Worm (Caenorhabditis elegans) whole organism, young adult: ENCODE measurements around the gene lgc-6.

Source experiments
- B0336.3 ChIP-seq: fragments of 200-800 bp; sonication (Bioruptor generic); IDR thresholded peaks from 2 replicates; pipeline ENCODE4 v1.3.6; 2022; ENCODE audit warnings: missing genetic modification characterization, missing compliant biosample characterization
- F22D6.2 ChIP-seq: sonication (generic microtip); optimal IDR thresholded peaks from 2 replicates; lab custom pipeline; 2016; ENCODE audit warnings: mild to moderate bottlenecking, missing genetic modification characterization, missing compliant biosample characterization
- F33H1.4 ChIP-seq: fragments of 200-800 bp; sonication (Bioruptor generic); IDR thresholded peaks from 2 replicates; pipeline ENCODE4 v1.3.6; 2022; ENCODE audit warnings: missing genetic modification reagents, missing genetic modification characterization, missing compliant biosample characterization
- F37B4.10 ChIP-seq: fragments of 200-800 bp; sonication (Bioruptor generic); IDR thresholded peaks from 2 replicates; pipeline ENCODE4 v1.3.6; 2022; ENCODE audit warnings: missing genetic modification characterization, missing compliant biosample characterization
- F39B2.1 ChIP-seq: fragments of 200-800 bp; sonication (Bioruptor generic); IDR thresholded peaks from 2 replicates; pipeline ENCODE4 v1.3.6; 2022; ENCODE audit warnings: missing genetic modification reagents, missing genetic modification characterization, missing compliant biosample characterization
- F52B5.7 ChIP-seq: sonication (generic microtip); optimal IDR thresholded peaks from 2 replicates; lab custom pipeline; 2016; ENCODE audit warnings: mild to moderate bottlenecking, missing genetic modification characterization, missing compliant biosample characterization
- F57A8.1 ChIP-seq: fragments of 200-800 bp; sonication (Bioruptor generic); optimal IDR thresholded peaks from 2 replicates; lab custom pipeline; 2018; ENCODE audit warnings: mild to moderate bottlenecking, missing genetic modification characterization, moderate library complexity, missing compliant biosample characterization
- K11D2.4 ChIP-seq: fragments of 200-800 bp; sonication (Bioruptor generic); IDR thresholded peaks from 2 replicates; pipeline ENCODE4 v1.3.6; 2022; ENCODE audit warnings: missing genetic modification reagents, missing genetic modification characterization, missing compliant biosample characterization
- Y53F4B.3 ChIP-seq: fragments of 200-800 bp; sonication (Bioruptor generic); IDR thresholded peaks from 2 replicates; pipeline ENCODE4 v1.3.6; 2022; ENCODE audit warnings: missing genetic modification reagents, missing genetic modification characterization, missing compliant biosample characterization
- Y56A3A.18 ChIP-seq: fragments of 200-800 bp; sonication (Bioruptor generic); IDR thresholded peaks from 2 replicates; pipeline ENCODE4 v1.3.6; 2022; ENCODE audit warnings: missing genetic modification reagents, missing genetic modification characterization, missing compliant biosample characterization
- Y67H2A.10 ChIP-seq: fragments of 200-800 bp; sonication (Bioruptor generic); conservative IDR thresholded peaks from 2 replicates; pipeline ENCODE4 v1.3.6; 2022; ENCODE audit warnings: missing genetic modification reagents, missing genetic modification characterization, missing compliant biosample characterization
- akir-1 ChIP-seq: fragments of 200-800 bp; sonication (Bioruptor generic); optimal IDR thresholded peaks from 2 replicates; lab custom pipeline; 2018; ENCODE audit warnings: mild to moderate bottlenecking, missing genetic modification characterization, moderate library complexity, missing compliant biosample characterization
- aptf-2 ChIP-seq: fragments of 200-800 bp; sonication (Bioruptor generic); conservative IDR thresholded peaks from 2 replicates; pipeline ENCODE4 v1.3.6; 2022; ENCODE audit warnings: missing genetic modification reagents, missing genetic modification characterization, missing compliant biosample characterization
- atf-7 ChIP-seq: sonication (generic microtip); optimal IDR thresholded peaks from 2 replicates; lab custom pipeline; 2017; ENCODE audit warnings: mild to moderate bottlenecking, missing genetic modification characterization, missing compliant biosample characterization
- attf-6 ChIP-seq: fragments of 200-800 bp; sonication (Bioruptor generic); IDR thresholded peaks from 2 replicates; pipeline ENCODE4 v1.3.6; 2022; ENCODE audit warnings: missing genetic modification reagents, missing genetic modification characterization, missing compliant biosample characterization
- cebp-1 ChIP-seq, 2 experiments: fragments of 200-800 bp in 1 of 2; sonication (Bioruptor generic) in 1 of 2; sonication (generic microtip) in 1 of 2; IDR thresholded peaks in 1 of 2; optimal IDR thresholded peaks in 1 of 2; 2 replicates each; pipeline versions ENCODE4 v1.3.6 to Lab custom; 2017 to 2022; ENCODE audit warnings: missing compliant biosample characterization in 2 of 2, missing genetic modification characterization in 2 of 2, mild to moderate bottlenecking in 1 of 2, missing genetic modification reagents in 1 of 2, moderate library complexity in 1 of 2
- chd-7 ChIP-seq: sonication (generic microtip); optimal IDR thresholded peaks from 2 replicates; lab custom pipeline; 2016; ENCODE audit warnings: mild to moderate bottlenecking, missing genetic modification characterization, moderate library complexity, missing compliant biosample characterization
- die-1 ChIP-seq: sonication (generic microtip); optimal IDR thresholded peaks from 2 replicates; lab custom pipeline; 2016; ENCODE audit warnings: missing genotype, mild to moderate bottlenecking, missing genetic modification characterization, missing compliant biosample characterization
- dpff-1 ChIP-seq: sonication (generic microtip); optimal IDR thresholded peaks from 2 replicates; lab custom pipeline; 2017; ENCODE audit warnings: mild to moderate bottlenecking, missing genetic modification characterization, missing compliant biosample characterization
- egl-18 ChIP-seq: fragments of 200-800 bp; sonication (Bioruptor generic); IDR thresholded peaks from 2 replicates; pipeline ENCODE4 v1.3.6; 2022; ENCODE audit warnings: missing genetic modification reagents, missing genetic modification characterization, missing compliant biosample characterization
- ets-4 ChIP-seq: fragments of 200-800 bp; sonication (Bioruptor generic); optimal IDR thresholded peaks from 2 replicates; lab custom pipeline; 2018; ENCODE audit warnings: mild to moderate bottlenecking, missing genetic modification characterization, missing compliant biosample characterization
- fkh-3 ChIP-seq: sonication (generic microtip); optimal IDR thresholded peaks from 2 replicates; lab custom pipeline; 2016; ENCODE audit warnings: mild to moderate bottlenecking, missing genetic modification characterization, missing compliant biosample characterization
- hmg-1.2 ChIP-seq: fragments of 200-800 bp; sonication (Bioruptor generic); IDR thresholded peaks from 2 replicates; pipeline ENCODE4 v1.3.6; 2022; ENCODE audit warnings: missing genetic modification reagents, missing genetic modification characterization, missing compliant biosample characterization
- hrde-1 ChIP-seq: sonication (generic microtip); optimal IDR thresholded peaks from 2 replicates; lab custom pipeline; 2016; ENCODE audit warnings: missing genetic modification characterization, mild to moderate bottlenecking, missing compliant biosample characterization, moderate library complexity, missing genotype, missing genetic modification reagents, borderline replicate concordance
- lag-1 ChIP-seq: fragments of 200-800 bp; sonication (Bioruptor generic); IDR thresholded peaks from 2 replicates; pipeline ENCODE4 v1.3.6; 2022; ENCODE audit warnings: missing genetic modification reagents, missing genetic modification characterization, missing compliant biosample characterization
- lin-40 ChIP-seq: sonication (generic microtip); optimal IDR thresholded peaks from 2 replicates; lab custom pipeline; 2016; ENCODE audit warnings: missing genetic modification characterization, mild to moderate bottlenecking, missing compliant biosample characterization, missing genotype, missing genetic modification reagents
- lsl-1 ChIP-seq: fragments of 200-800 bp; sonication (Bioruptor generic); optimal IDR thresholded peaks from 2 replicates; lab custom pipeline; 2018; ENCODE audit warnings: mild to moderate bottlenecking, missing genetic modification characterization, moderate library complexity, missing compliant biosample characterization
- mes-4 ChIP-seq: sonication (generic microtip); optimal IDR thresholded peaks from 2 replicates; lab custom pipeline; 2016; ENCODE audit warnings: missing genotype, missing genetic modification characterization, missing compliant biosample characterization
- mxl-1 ChIP-seq: sonication (generic microtip); optimal IDR thresholded peaks from 2 replicates; lab custom pipeline; 2016; ENCODE audit warnings: missing genetic modification characterization, missing compliant biosample characterization
- nfya-2 ChIP-seq: fragments of 200-800 bp; sonication (Bioruptor generic); IDR thresholded peaks from 2 replicates; pipeline ENCODE4 v1.3.6; 2022; ENCODE audit warnings: missing genetic modification reagents, missing genetic modification characterization, missing compliant biosample characterization
- nhr-120 ChIP-seq: fragments of 200-800 bp; sonication (Bioruptor generic); IDR thresholded peaks from 2 replicates; pipeline ENCODE4 v1.3.6; 2022; ENCODE audit warnings: missing genetic modification characterization, missing compliant biosample characterization
- nhr-90 ChIP-seq: sonication (generic microtip); optimal IDR thresholded peaks from 2 replicates; lab custom pipeline; 2016; ENCODE audit warnings: missing genotype, mild to moderate bottlenecking, missing genetic modification characterization, missing compliant biosample characterization
- pbrm-1 ChIP-seq: fragments of 200-800 bp; sonication (Bioruptor generic); IDR thresholded peaks from 2 replicates; pipeline ENCODE4 v1.3.6; 2022; ENCODE audit warnings: missing genetic modification reagents, missing genetic modification characterization, missing compliant biosample characterization
- pha-4 ChIP-seq: fragments of 150-350 bp; sonication (generic microtip); optimal IDR thresholded peaks from 2 replicates; lab custom pipeline; 2014; ENCODE audit warnings: missing biosample characterization, missing genetic modification reagents, missing genetic modification characterization
- rcor-1 ChIP-seq: fragments of 200-800 bp; sonication (Bioruptor generic); IDR thresholded peaks from 2 replicates; pipeline ENCODE4 v1.3.6; 2022; ENCODE audit warnings: missing genetic modification reagents, missing genetic modification characterization, missing compliant biosample characterization
- repo-1 ChIP-seq: sonication (generic microtip); optimal IDR thresholded peaks from 2 replicates; lab custom pipeline; 2017; ENCODE audit warnings: mild to moderate bottlenecking, missing genetic modification characterization, missing compliant biosample characterization
- snpc-1.3 ChIP-seq: sonication (generic microtip); optimal IDR thresholded peaks from 2 replicates; lab custom pipeline; 2017; ENCODE audit warnings: missing genetic modification characterization, mild to moderate bottlenecking, missing compliant biosample characterization, antibody characterized with exemption, moderate library complexity, missing genotype, missing genetic modification reagents; ENCODE audit not compliant: insufficient read depth
- somi-1 ChIP-seq: fragments of 200-800 bp; sonication (Bioruptor generic); optimal IDR thresholded peaks from 2 replicates; lab custom pipeline; 2018; ENCODE audit warnings: mild to moderate bottlenecking, missing genetic modification characterization, missing compliant biosample characterization
- sptf-2 ChIP-seq: fragments of 200-800 bp; sonication (Bioruptor generic); optimal IDR thresholded peaks from 2 replicates; lab custom pipeline; 2018; ENCODE audit warnings: mild to moderate bottlenecking, missing genetic modification characterization, missing compliant biosample characterization
- tbx-9 ChIP-seq: sonication (generic microtip); optimal IDR thresholded peaks from 2 replicates; lab custom pipeline; 2016; ENCODE audit warnings: borderline replicate concordance, missing genetic modification characterization, inconsistent platforms, missing compliant biosample characterization
- tlf-1 ChIP-seq: fragments of 200-800 bp; sonication (Bioruptor generic); optimal IDR thresholded peaks from 2 replicates; lab custom pipeline; 2018; ENCODE audit warnings: mild to moderate bottlenecking, missing genetic modification characterization, missing compliant biosample characterization
- unc-62 ChIP-seq: fragments of 150-350 bp; optimal IDR thresholded peaks from 2 replicates; lab custom pipeline; 2014; ENCODE audit warnings: missing biosample characterization, missing genetic modification reagents, missing genetic modification characterization
- xnd-1 ChIP-seq: sonication (generic microtip); optimal IDR thresholded peaks from 2 replicates; lab custom pipeline; 2016; ENCODE audit warnings: missing genotype, missing genetic modification reagents, missing genetic modification characterization, missing compliant biosample characterization
- ztf-25 ChIP-seq: fragments of 200-800 bp; sonication (Bioruptor generic); IDR thresholded peaks from 2 replicates; pipeline ENCODE4 v1.3.6; 2022; ENCODE audit warnings: missing genetic modification reagents, missing genetic modification characterization, missing compliant biosample characterization
- ztf-3 ChIP-seq: fragments of 200-800 bp; sonication (Bioruptor generic); optimal IDR thresholded peaks from 2 replicates; lab custom pipeline; 2018; ENCODE audit warnings: mild to moderate bottlenecking, missing genetic modification characterization, missing compliant biosample characterization
- ztf-6 ChIP-seq: fragments of 200-800 bp; sonication (Bioruptor generic); IDR thresholded peaks from 2 replicates; pipeline ENCODE4 v1.3.6; 2022; ENCODE audit warnings: missing genetic modification reagents, missing genetic modification characterization, missing compliant biosample characterization

The lgc-6 gene

ce11 chrIV:8369135-8369534, 29.4 kb downstream of the lgc-6 start, which contains the start of gene D2096.6:
D2096.6 (minus strand) TSS chrIV:8369235.
- TF ChIP-seq K11D2.4 (GFP tag; lab: Robert Waterston, UW) (no peak), F57A8.1 (GFP tag; lab: Kevin White, UChicago) (no peak), B0336.3 (GFP tag; lab: Robert Waterston, UW) (no peak), F37B4.10 (GFP tag; lab: Robert Waterston, UW) (no peak), nhr-90 (no peak), hmg-1.2 (GFP tag; lab: Robert Waterston, UW) (no peak), hrde-1 (tag; lab: Kevin White, UChicago) (no peak), die-1 (tag; lab: Kevin White, UChicago) (no peak), nfya-2 (GFP tag; lab: Robert Waterston, UW) (no peak), tlf-1 (GFP tag; lab: Kevin White, UChicago) (no peak)

DNA sequence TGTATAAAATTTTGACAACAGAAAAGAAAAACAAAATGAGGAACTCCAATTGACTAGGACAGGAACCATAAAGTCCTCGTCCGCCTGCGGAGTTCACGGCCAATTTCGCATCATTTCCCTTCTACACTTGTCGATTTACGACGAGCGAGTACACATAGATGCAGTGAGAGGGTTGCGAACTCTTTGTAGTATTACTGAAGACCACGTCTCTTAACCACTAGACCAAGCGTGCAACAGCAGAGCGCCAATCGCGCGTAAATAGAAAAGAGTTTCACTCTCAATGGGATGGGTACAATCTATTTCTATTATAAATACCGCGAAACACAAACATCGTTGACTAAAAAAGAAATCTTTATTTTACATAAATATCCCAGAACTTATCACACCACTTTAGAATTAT, 35.6 kb downstream of the lgc-6 start:
- TF ChIP-seq F52B5.7 (tag; lab: Kevin White, UChicago): peak; percentile 74
- peak; percentile 73 for TF ChIP-seq repo-1 (tag; lab: Kevin White, UChicago)
- no peak for TF ChIP-seq ets-4 (GFP tag; lab: Kevin White, UChicago)
- no peak for TF ChIP-seq egl-18
- no peak for TF ChIP-seq dpff-1
- TF ChIP-seq Y67H2A.10 (GFP tag; lab: Robert Waterston, UW): 0 out of 2 replicates have a peak, but pooled peaks have one; percentile 43
- TF ChIP-seq pbrm-1 (GFP tag; lab: Robert Waterston, UW): peak; percentile 62; the same call in 1 of the 2 replicates
- TF ChIP-seq F22D6.2: no peak
- peak; percentile 60 for TF ChIP-seq chd-7 (tag; lab: Kevin White, UChicago)
- no peak for TF ChIP-seq fkh-3
- no peak for TF ChIP-seq pha-4 (tag; lab: Kevin White, UChicago)
- no peak for TF ChIP-seq unc-62 (GFP tag; lab: Kevin White, UChicago)
- TF ChIP-seq Y53F4B.3 (GFP tag; lab: Robert Waterston, UW): peak; percentile 20; the same call in 1 of the 2 replicates
- TF ChIP-seq aptf-2: no peak
- peak; percentile 49 for TF ChIP-seq sptf-2 (GFP tag; lab: Kevin White, UChicago)
- 0 out of 2 replicates have a peak, but pooled peaks have one; percentile 35 for TF ChIP-seq Y56A3A.18 (GFP tag; lab: Robert Waterston, UW)
- TF ChIP-seq hmg-1.2 (GFP tag; lab: Robert Waterston, UW): peak; percentile 63
- peak; percentile 64 for TF ChIP-seq lin-40
- no peak for TF ChIP-seq xnd-1 (tag; lab: Kevin White, UChicago)
- peak; percentile 44; the same call in 1 of the 2 replicates for TF ChIP-seq ztf-25
- TF ChIP-seq rcor-1 (GFP tag; lab: Robert Waterston, UW): peak; percentile 71
- TF ChIP-seq tbx-9 (tag; lab: Kevin White, UChicago): no peak
- no peak for TF ChIP-seq F39B2.1
- 0 out of 2 replicates have a peak, but pooled peaks have one; percentile 48 for TF ChIP-seq ztf-6
- TF ChIP-seq akir-1 (GFP tag; lab: Kevin White, UChicago): no peak
- peak; percentile 31 for TF ChIP-seq atf-7 (tag; lab: Kevin White, UChicago)
- TF ChIP-seq mes-4 (tag; lab: Kevin White, UChicago): peak; percentile 73
- peak; percentile 84 for TF ChIP-seq snpc-1.3 (tag; lab: Kevin White, UChicago)
- peak; percentile 76 for TF ChIP-seq mxl-1 (tag; lab: Kevin White, UChicago)
- TF ChIP-seq somi-1 (GFP tag; lab: Kevin White, UChicago): peak; percentile 55
- peak; percentile 59 for TF ChIP-seq F33H1.4
- TF ChIP-seq nhr-120 (GFP tag; lab: Robert Waterston, UW): no peak
- TF ChIP-seq attf-6 (GFP tag; lab: Robert Waterston, UW): 0 out of 2 replicates have a peak, but pooled peaks have one; percentile 16
- no peak for TF ChIP-seq nfya-2 (GFP tag; lab: Robert Waterston, UW)
- peak; percentile 44 for TF ChIP-seq lsl-1 (GFP tag; lab: Kevin White, UChicago)
- 0 out of 2 replicates have a peak, but pooled peaks have one; percentile 9 for TF ChIP-seq cebp-1 (GFP tag; IDR thresholded peaks at IDR 0.05; lab: Robert Waterston, UW)
- TF ChIP-seq cebp-1 (tag; optimal IDR thresholded peaks at IDR 0.05; lab: Kevin White, UChicago): peak; percentile 70
- no peak for TF ChIP-seq lag-1 (GFP tag; lab: Robert Waterston, UW)
- no peak for TF ChIP-seq ztf-3 (GFP tag; lab: Kevin White, UChicago)
